Fruit fly (Drosophila melanogaster) whole organism, wandering third instar larva: ENCODE data around the gene PEK.

Experiments used
- Abd-B ChIP-seq: fragments of >200 bp; optimal IDR thresholded peaks from 2 replicates; lab custom pipeline; 2017; ENCODE audit warnings: missing biosample characterization, missing genetic modification characterization
- CG32264 ChIP-seq: fragments of 200-800 bp; sonication (Bioruptor generic); optimal IDR thresholded peaks from 2 replicates; lab custom pipeline; 2016; ENCODE audit warnings: missing biosample characterization, missing genetic modification characterization
- CG9705 ChIP-seq: fragments of 200-800 bp; sonication (Bioruptor generic); optimal IDR thresholded peaks from 2 replicates; lab custom pipeline; 2018; ENCODE audit warnings: missing biosample characterization, mild to moderate bottlenecking, missing genetic modification characterization
- CrebA ChIP-seq: fragments of 200-800 bp; sonication (Bioruptor generic); optimal IDR thresholded peaks from 2 replicates; lab custom pipeline; 2016; ENCODE audit warnings: missing biosample characterization, mild to moderate bottlenecking, missing genetic modification characterization, borderline replicate concordance
- Dfd ChIP-seq: fragments of >200 bp; optimal IDR thresholded peaks from 2 replicates; lab custom pipeline; 2017; ENCODE audit warnings: missing biosample characterization, missing genetic modification characterization
- Dif ChIP-seq: fragments of 200-275, 200-300 bp; sonication (Bioruptor generic); optimal IDR thresholded peaks from 2 replicates; lab custom pipeline; 2018; ENCODE audit warnings: missing biosample characterization, missing genetic modification characterization; ENCODE audit not compliant: partially characterized antibody
- GATAd ChIP-seq: sonication (Bioruptor generic); optimal IDR thresholded peaks from 2 replicates; lab custom pipeline; 2016; ENCODE audit warnings: missing biosample characterization, missing genetic modification characterization
- HLH106 ChIP-seq: fragments of 200-800 bp; optimal IDR thresholded peaks from 3 replicates; lab custom pipeline; 2019; ENCODE audit warnings: missing biosample characterization, mild to moderate bottlenecking, missing genetic modification characterization, moderate library complexity
- Hnf4 ChIP-seq: fragments of 200-800 bp; sonication (Bioruptor generic); optimal IDR thresholded peaks from 2 replicates; lab custom pipeline; 2016; ENCODE audit warnings: missing biosample characterization, mild to moderate bottlenecking, missing genetic modification characterization
- Hr78 ChIP-seq: fragments of >200 bp; optimal IDR thresholded peaks from 2 replicates; lab custom pipeline; 2017; ENCODE audit warnings: missing biosample characterization, missing genetic modification characterization
- Hr83 ChIP-seq: fragments of 200-300 bp; sonication (Bioruptor generic); optimal IDR thresholded peaks from 2 replicates; lab custom pipeline; 2016; ENCODE audit warnings: missing biosample characterization, mild to moderate bottlenecking, missing genetic modification characterization, moderate library complexity; ENCODE audit not compliant: poor library complexity, severe bottlenecking
- Jra ChIP-seq: sonication (Bioruptor generic); optimal IDR thresholded peaks from 2 replicates; lab custom pipeline; 2016; ENCODE audit warnings: missing biosample characterization, missing genetic modification characterization
- Mio ChIP-seq: sonication (Bioruptor generic); optimal IDR thresholded peaks from 2 replicates; lab custom pipeline; 2016; ENCODE audit warnings: missing biosample characterization, missing genetic modification characterization
- Myc ChIP-seq: fragments of >200 bp; optimal IDR thresholded peaks from 2 replicates; lab custom pipeline; 2017
- N ChIP-seq: fragments of >200 bp; optimal IDR thresholded peaks from 2 replicates; lab custom pipeline; 2018; ENCODE audit warnings: missing biosample characterization, missing external identifiers, missing genetic modification characterization
- OdsH ChIP-seq: fragments of 200-800 bp; sonication (Bioruptor generic); optimal IDR thresholded peaks from 2 replicates; lab custom pipeline; 2016; ENCODE audit warnings: missing biosample characterization, mild to moderate bottlenecking, missing genetic modification characterization
- Vsx2 ChIP-seq: fragments of 200-300, 225-300 bp; sonication (Bioruptor generic); optimal IDR thresholded peaks from 2 replicates; lab custom pipeline; 2018; ENCODE audit warnings: missing biosample characterization, missing genetic modification characterization; ENCODE audit not compliant: partially characterized antibody
- br ChIP-seq: fragments of 200-800 bp; sonication (Bioruptor generic); optimal IDR thresholded peaks from 2 replicates; lab custom pipeline; 2016; ENCODE audit warnings: missing biosample characterization, missing genetic modification characterization
- brk ChIP-seq: fragments of 200-800 bp; sonication (Bioruptor generic); optimal IDR thresholded peaks from 2 replicates; lab custom pipeline; 2016; ENCODE audit warnings: missing biosample characterization, mild to moderate bottlenecking, missing genetic modification characterization
- dmrt93B ChIP-seq: fragments of 200-800 bp; sonication (Bioruptor generic); optimal IDR thresholded peaks from 2 replicates; lab custom pipeline; 2018; ENCODE audit warnings: missing biosample characterization, mild to moderate bottlenecking, missing genetic modification characterization
- dsf ChIP-seq: sonication (Bioruptor generic); optimal IDR thresholded peaks from 2 replicates; lab custom pipeline; 2016; ENCODE audit warnings: missing biosample characterization, missing genetic modification characterization, borderline replicate concordance
- ey ChIP-seq: fragments of 200-800 bp; sonication (Bioruptor generic); optimal IDR thresholded peaks from 2 replicates; lab custom pipeline; 2016; ENCODE audit warnings: missing biosample characterization, missing genetic modification characterization
- foxo ChIP-seq, 2 experiments: fragments of 200-800 bp; sonication (Bioruptor generic); optimal IDR thresholded peaks; 2 replicates in 1 of 2; 3 replicates in 1 of 2; lab custom pipeline; 2016 to 2017; ENCODE audit warnings: missing biosample characterization in 2 of 2, missing genetic modification characterization in 2 of 2
- fru ChIP-seq: fragments of 200-800 bp; sonication (Bioruptor generic); optimal IDR thresholded peaks from 3 replicates; lab custom pipeline; 2016; ENCODE audit warnings: missing biosample characterization, mild to moderate bottlenecking, missing genetic modification characterization
- h ChIP-seq: fragments of 200-800 bp; sonication (Bioruptor generic); optimal IDR thresholded peaks from 3 replicates; lab custom pipeline; 2016; ENCODE audit warnings: missing biosample characterization, mild to moderate bottlenecking, missing genetic modification characterization
- jim ChIP-seq: fragments of 175-275, 200-325 bp; sonication (Bioruptor generic); optimal IDR thresholded peaks from 2 replicates; lab custom pipeline; 2016; ENCODE audit warnings: missing biosample characterization, mild to moderate bottlenecking, missing genetic modification characterization
- lola ChIP-seq: fragments of >200 bp; optimal IDR thresholded peaks from 2 replicates; lab custom pipeline; 2017; ENCODE audit warnings: missing biosample characterization, missing genetic modification characterization
- pan ChIP-seq: fragments of >200 bp; optimal IDR thresholded peaks from 2 replicates; lab custom pipeline; 2017
- rgr ChIP-seq: fragments of 200-800 bp; sonication (Bioruptor generic); optimal IDR thresholded peaks from 3 replicates; lab custom pipeline; 2016; ENCODE audit warnings: missing biosample characterization, mild to moderate bottlenecking, missing genetic modification characterization
- sage ChIP-seq: fragments of 200-800 bp; sonication (Bioruptor generic); optimal IDR thresholded peaks from 2 replicates; lab custom pipeline; 2016; ENCODE audit warnings: missing biosample characterization, mild to moderate bottlenecking, missing genetic modification characterization
- sv ChIP-seq: fragments of 200-800 bp; sonication (Bioruptor generic); optimal IDR thresholded peaks from 3 replicates; lab custom pipeline; 2016; ENCODE audit warnings: missing biosample characterization, missing genetic modification characterization
- tai ChIP-seq: sonication (Bioruptor generic); optimal IDR thresholded peaks from 2 replicates; lab custom pipeline; 2016; ENCODE audit warnings: missing biosample characterization, missing genetic modification characterization
- usp ChIP-seq: fragments of >200 bp; optimal IDR thresholded peaks from 2 replicates; lab custom pipeline; 2017; ENCODE audit warnings: missing biosample characterization, missing genetic modification characterization
- woc ChIP-seq: sonication (Bioruptor generic); optimal IDR thresholded peaks from 2 replicates; lab custom pipeline; 2016; ENCODE audit warnings: missing biosample characterization, mild to moderate bottlenecking, missing genetic modification characterization

Gene PEK

dm6 chr3R:5429786-5430185 is 34.8 kb downstream of the PEK start:
- TF ChIP-seq HLH106 (tag; lab: Kevin White, UChicago) (no peak), Dif (GFP tag; lab: Kevin White, UChicago) (no peak), CG32264 (GFP tag; lab: Kevin White, UChicago) (no peak), h (no peak), dsf (no peak), Abd-B (GFP tag; lab: Kevin White, UChicago) (no peak), Jra (no peak), Vsx2 (GFP tag; lab: Kevin White, UChicago) (no peak), Hr78 (GFP tag; lab: Kevin White, UChicago) (no peak), Hnf4 (GFP tag; lab: Kevin White, UChicago) (no peak), OdsH (GFP tag; lab: Kevin White, UChicago) (no peak), dmrt93B (no peak), CG9705 (no peak)

dm6 chr3R:5427157-5427556 is 37.4 kb downstream of the PEK start, which contains the start of gene CG12147:
Gene CG12147, minus strand, starts transcription at chr3R:5427257.
- TF ChIP-seq usp: no peak
- TF ChIP-seq fru (GFP tag; lab: Kevin White, UChicago): no peak
- TF ChIP-seq OdsH (GFP tag; lab: Kevin White, UChicago): no peak
- no peak for TF ChIP-seq sv (GFP tag; lab: Kevin White, UChicago)
- no peak for TF ChIP-seq Dfd (GFP tag; lab: Kevin White, UChicago)
- TF ChIP-seq CG32264 (GFP tag; lab: Kevin White, UChicago): no peak
- no peak for TF ChIP-seq Hnf4 (GFP tag; lab: Kevin White, UChicago)
- no peak for TF ChIP-seq CG9705
- TF ChIP-seq br (GFP tag; lab: Kevin White, UChicago): no peak
- TF ChIP-seq lola: no peak
- no peak for TF ChIP-seq dsf
- TF ChIP-seq brk (GFP tag; lab: Kevin White, UChicago): no peak
- no peak for TF ChIP-seq ey
- no peak for TF ChIP-seq foxo (GFP tag; optimal IDR thresholded peaks at IDR 0.05; lab: Kevin White, UChicago)
- no peak for TF ChIP-seq Myc
- TF ChIP-seq, all 38 proteins: peak for 0

DNA sequence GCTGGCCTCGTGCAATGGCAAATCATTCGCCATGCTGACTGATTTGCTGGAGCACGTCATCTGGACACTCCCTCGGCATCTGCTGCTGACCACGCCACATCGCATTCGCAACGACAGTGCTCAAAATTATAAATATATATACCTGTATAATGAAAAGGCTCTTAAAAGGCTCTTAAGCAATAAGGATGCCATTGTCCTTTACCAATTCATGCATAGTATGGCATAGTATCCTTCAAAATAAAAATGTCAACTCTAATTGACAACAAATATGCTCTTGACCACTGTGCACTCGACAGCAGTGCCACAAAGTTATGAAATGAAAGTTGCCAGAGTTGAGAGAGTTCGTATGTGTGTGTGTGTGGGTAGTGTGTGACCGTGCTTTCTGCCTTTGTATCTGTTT is 42.4 kb downstream of the PEK start:
- TF ChIP-seq N (GFP tag; lab: Kevin White, UChicago) (no peak), pan (lab: Kevin White, UChicago) (no peak), foxo (GFP tag; optimal IDR thresholded peaks at IDR 0.05; lab: Kevin White, UChicago) (peak in 1 of 2 experiments; percentile 4), fru (GFP tag; lab: Kevin White, UChicago) (peak; percentile 10)

dm6 chr3R:5420454-5420853 is 44.1 kb downstream of the PEK start:
- TF ChIP-seq Hnf4 (GFP tag; lab: Kevin White, UChicago): no peak
- TF ChIP-seq OdsH (GFP tag; lab: Kevin White, UChicago): no peak
- no peak for TF ChIP-seq fru (GFP tag; lab: Kevin White, UChicago)
- no peak for TF ChIP-seq usp
- TF ChIP-seq Dfd (GFP tag; lab: Kevin White, UChicago): no peak
- no peak for TF ChIP-seq jim
- TF ChIP-seq woc: no peak
- no peak for TF ChIP-seq CG9705
- no peak for TF ChIP-seq foxo (GFP tag; optimal IDR thresholded peaks at IDR 0.05; lab: Kevin White, UChicago)
- no peak for TF ChIP-seq rgr (GFP tag; lab: Kevin White, UChicago)
- no peak for TF ChIP-seq Mio (GFP tag; lab: Kevin White, UChicago)
- TF ChIP-seq HLH106 (tag; lab: Kevin White, UChicago): no peak
- no peak for TF ChIP-seq Hr83
- no peak for TF ChIP-seq GATAd (GFP tag; lab: Kevin White, UChicago)
- TF ChIP-seq brk (GFP tag; lab: Kevin White, UChicago): no peak
- no peak for TF ChIP-seq sv (GFP tag; lab: Kevin White, UChicago)
- no peak for TF ChIP-seq dmrt93B
- TF ChIP-seq sage: no peak
- TF ChIP-seq CrebA (GFP tag; lab: Kevin White, UChicago): no peak

DNA sequence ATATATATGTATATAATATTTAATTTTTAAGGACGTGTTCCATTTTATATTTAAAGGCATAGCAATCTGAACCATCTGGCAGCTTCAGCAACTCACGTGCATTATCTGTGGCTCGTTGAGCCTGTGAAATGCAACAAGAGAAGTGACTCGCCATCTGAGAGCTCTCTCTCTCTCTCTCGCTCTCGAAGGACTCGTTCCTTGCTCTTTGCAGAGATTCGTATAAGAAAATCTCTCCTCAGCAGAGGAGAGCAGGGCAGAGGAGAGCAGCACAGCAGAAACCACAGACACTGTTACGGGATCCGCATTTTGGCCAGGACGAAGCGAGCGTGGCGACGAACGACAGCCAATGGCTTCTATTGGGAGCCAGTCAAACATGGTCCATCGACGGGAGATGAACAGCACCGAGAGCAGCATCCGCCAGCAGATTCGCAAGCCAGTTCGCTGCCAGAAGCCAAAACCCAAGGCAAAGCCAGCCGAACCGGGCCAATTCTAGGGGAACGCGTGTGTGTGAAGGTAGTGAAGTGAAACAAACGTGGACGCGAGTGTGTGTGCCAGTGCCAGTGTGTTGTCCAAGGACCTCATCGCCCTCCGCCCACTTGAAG is 50.3 kb downstream of the PEK start, which contains the start of gene CG14669:
CG14669 (plus strand) TSS at position 381 of the 602 bp plus-strand sequence.
- TF ChIP-seq sage: no peak
- no peak for TF ChIP-seq tai
- no peak for TF ChIP-seq usp
- TF ChIP-seq HLH106 (tag; lab: Kevin White, UChicago): no peak
- no peak for TF ChIP-seq OdsH (GFP tag; lab: Kevin White, UChicago)
- no peak for TF ChIP-seq br (GFP tag; lab: Kevin White, UChicago)
- no peak for TF ChIP-seq Hr83
